Worm (Caenorhabditis elegans) whole organism, L4 larva: ENCODE results near the gene F28H7.2.

Experiments
- F44E2.7 ChIP-seq: fragments of 200-800 bp; sonication (Bioruptor generic); IDR thresholded peaks from 2 replicates; pipeline ENCODE4 v2.1.2; 2022; ENCODE audit warnings: missing genetic modification characterization, missing compliant biosample characterization
- T26A8.4 ChIP-seq: fragments of 200-800 bp; sonication (Bioruptor generic); IDR thresholded peaks from 2 replicates; pipeline ENCODE4 v1.3.6; 2022; ENCODE audit warnings: missing genetic modification characterization, missing compliant biosample characterization
- Y48G9A.11 ChIP-seq: fragments of 200-800 bp; sonication (Bioruptor generic); IDR thresholded peaks from 2 replicates; pipeline ENCODE4 v1.3.6; 2022; ENCODE audit warnings: missing genetic modification reagents, missing genetic modification characterization, missing compliant biosample characterization
- Y5F2A.4 ChIP-seq: fragments of 200-800 bp; sonication (Bioruptor generic); optimal IDR thresholded peaks from 2 replicates; lab custom pipeline; 2018; ENCODE audit warnings: mild to moderate bottlenecking, missing genetic modification characterization, missing compliant biosample characterization
- attf-4 ChIP-seq: sonication (generic microtip); optimal IDR thresholded peaks from 3 replicates; lab custom pipeline; 2017; ENCODE audit warnings: missing biosample characterization, missing genetic modification characterization
- ceh-20 ChIP-seq: fragments of 200-800 bp; sonication (Bioruptor generic); IDR thresholded peaks from 2 replicates; pipeline ENCODE4 v1.3.6; 2022; ENCODE audit warnings: missing genetic modification reagents, missing genetic modification characterization, missing compliant biosample characterization
- ceh-82 ChIP-seq: sonication (generic microtip); optimal IDR thresholded peaks from 2 replicates; lab custom pipeline; 2017; ENCODE audit warnings: missing biosample characterization, missing genetic modification characterization
- ces-1 ChIP-seq: fragments of 150-350 bp; sonication (generic microtip); optimal IDR thresholded peaks from 4 replicates; lab custom pipeline; 2014; ENCODE audit warnings: missing biosample characterization, missing genetic modification reagents, missing genetic modification characterization
- daf-16 ChIP-seq, 3 experiments: sonication (generic microtip); optimal IDR thresholded peaks; 2 replicates each; lab custom pipeline; 2016 to 2017; ENCODE audit warnings: missing genetic modification characterization in 3 of 3, missing genetic modification reagents in 3 of 3, mild to moderate bottlenecking in 2 of 3, missing compliant biosample characterization in 2 of 3, missing biosample characterization in 1 of 3, moderate library complexity in 1 of 3
- dmd-6 ChIP-seq: fragments of 200-800 bp; sonication (Bioruptor generic); IDR thresholded peaks from 2 replicates; pipeline ENCODE4 v1.3.6; 2022; ENCODE audit warnings: missing genetic modification reagents, missing genetic modification characterization, missing compliant biosample characterization
- dmd-8 ChIP-seq: fragments of 200-800 bp; sonication (Bioruptor generic); IDR thresholded peaks from 2 replicates; pipeline ENCODE4 v1.3.6; 2022; ENCODE audit warnings: missing genetic modification characterization, missing compliant biosample characterization
- dve-1 ChIP-seq: sonication (generic microtip); optimal IDR thresholded peaks from 2 replicates; lab custom pipeline; 2017; ENCODE audit warnings: antibody characterized with exemption, mild to moderate bottlenecking, missing genetic modification characterization, missing compliant biosample characterization; ENCODE audit not compliant: insufficient read depth
- hlh-11 ChIP-seq: fragments of 200-800 bp; sonication (Bioruptor generic); optimal IDR thresholded peaks from 2 replicates; lab custom pipeline; 2018; ENCODE audit warnings: mild to moderate bottlenecking, missing genetic modification characterization, missing compliant biosample characterization
- lim-7 ChIP-seq: fragments of 200-800 bp; sonication (Bioruptor generic); IDR thresholded peaks from 2 replicates; pipeline ENCODE4 v1.3.6; 2022; ENCODE audit warnings: missing genetic modification characterization, missing compliant biosample characterization
- lin-1 ChIP-seq: fragments of 200-800 bp; sonication (Bioruptor generic); IDR thresholded peaks from 2 replicates; pipeline ENCODE4 v1.3.6; 2022; ENCODE audit warnings: missing genetic modification reagents, missing genetic modification characterization, missing compliant biosample characterization
- lin-15B ChIP-seq: fragments of 150-350 bp; sonication (generic microtip); optimal IDR thresholded peaks from 3 replicates; lab custom pipeline; 2014; ENCODE audit warnings: missing biosample characterization, missing genetic modification characterization
- lin-38 ChIP-seq: fragments of 200-800 bp; sonication (Bioruptor generic); IDR thresholded peaks from 2 replicates; pipeline ENCODE4 v1.3.6; 2022; ENCODE audit warnings: missing genetic modification reagents, missing genetic modification characterization, missing compliant biosample characterization
- mdl-1 ChIP-seq, 2 experiments: fragments of 150-350 bp in 1 of 2; sonication (generic microtip) in 1 of 2; optimal IDR thresholded peaks; 2 replicates each; lab custom pipeline; 2014 to 2017; ENCODE audit warnings: missing biosample characterization in 2 of 2, missing genetic modification characterization in 2 of 2
- mdt-29 ChIP-seq: fragments of 200-800 bp; sonication (Bioruptor generic); IDR thresholded peaks from 2 replicates; pipeline ENCODE4 v1.3.6; 2022; ENCODE audit warnings: missing genetic modification reagents, missing genetic modification characterization, missing compliant biosample characterization
- mxl-3 ChIP-seq: fragments of 200-800 bp; sonication (Bioruptor generic); optimal IDR thresholded peaks from 2 replicates; lab custom pipeline; 2018; ENCODE audit warnings: mild to moderate bottlenecking, missing genetic modification characterization, missing compliant biosample characterization
- nhr-10 ChIP-seq: fragments of 150-350 bp; optimal IDR thresholded peaks from 2 replicates; lab custom pipeline; 2014; ENCODE audit warnings: missing biosample characterization, missing genetic modification characterization
- nhr-111 ChIP-seq: fragments of 200-800 bp; sonication (Bioruptor generic); optimal IDR thresholded peaks from 2 replicates; lab custom pipeline; 2018; ENCODE audit warnings: mild to moderate bottlenecking, missing genetic modification characterization, missing compliant biosample characterization
- nhr-237 ChIP-seq: sonication (generic microtip); optimal IDR thresholded peaks from 2 replicates; lab custom pipeline; 2017; ENCODE audit warnings: missing biosample characterization, missing genetic modification characterization
- nhr-25 ChIP-seq: sonication (generic microtip); optimal IDR thresholded peaks from 2 replicates; lab custom pipeline; 2017; ENCODE audit warnings: missing genetic modification characterization, mild to moderate bottlenecking, missing compliant biosample characterization, antibody characterized with exemption, moderate library complexity, borderline replicate concordance; ENCODE audit not compliant: insufficient read depth
- nhr-28 ChIP-seq: fragments of 150-350 bp; optimal IDR thresholded peaks from 2 replicates; lab custom pipeline; 2014; ENCODE audit warnings: missing biosample characterization, missing genetic modification characterization
- nhr-42 ChIP-seq: fragments of 200-800 bp; sonication (Bioruptor generic); IDR thresholded peaks from 2 replicates; pipeline ENCODE4 v1.3.6; 2022; ENCODE audit warnings: missing genetic modification characterization, missing compliant biosample characterization
- nhr-48 ChIP-seq: sonication (generic microtip); optimal IDR thresholded peaks from 2 replicates; lab custom pipeline; 2016; ENCODE audit warnings: mild to moderate bottlenecking, missing genetic modification characterization, missing compliant biosample characterization
- nhr-76 ChIP-seq: fragments of 150-350 bp; optimal IDR thresholded peaks from 2 replicates; lab custom pipeline; 2014; ENCODE audit warnings: missing biosample characterization, missing genetic modification characterization
- nhr-77 ChIP-seq: fragments of 150-350 bp; optimal IDR thresholded peaks from 2 replicates; lab custom pipeline; 2014; ENCODE audit warnings: missing biosample characterization, missing genetic modification characterization
- pha-4 ChIP-seq, 2 experiments: fragments of 150-350 bp in 1 of 2; fragments of 200-800 bp in 1 of 2; sonication (Bioruptor generic) in 1 of 2; IDR thresholded peaks in 1 of 2; optimal IDR thresholded peaks in 1 of 2; 2 replicates each; pipeline versions ENCODE4 v1.3.6 to Lab custom; 2014 to 2022; ENCODE audit warnings: missing genetic modification characterization in 2 of 2, missing genetic modification reagents in 2 of 2, missing biosample characterization in 1 of 2, missing compliant biosample characterization in 1 of 2
- php-3 ChIP-seq: fragments of 200-800 bp; sonication (Bioruptor generic); IDR thresholded peaks from 2 replicates; pipeline ENCODE4 v1.3.6; 2022; ENCODE audit warnings: missing genetic modification reagents, missing genetic modification characterization, missing compliant biosample characterization
- pqm-1 ChIP-seq: sonication (generic microtip); optimal IDR thresholded peaks from 2 replicates; lab custom pipeline; 2017; ENCODE audit warnings: missing biosample characterization, missing genetic modification characterization
- rbr-2 ChIP-seq: sonication (generic microtip); optimal IDR thresholded peaks from 2 replicates; lab custom pipeline; 2016; ENCODE audit warnings: missing genotype, missing genetic modification characterization, missing compliant biosample characterization
- snpc-1.2 ChIP-seq: fragments of 200-800 bp; sonication (Bioruptor generic); IDR thresholded peaks from 2 replicates; pipeline ENCODE4 v1.3.6; 2022; ENCODE audit warnings: missing genetic modification reagents, missing genetic modification characterization, missing compliant biosample characterization
- tra-1 ChIP-seq: fragments of 200-800 bp; sonication (Bioruptor generic); IDR thresholded peaks from 2 replicates; pipeline ENCODE4 v1.3.6; 2022; ENCODE audit warnings: missing genetic modification reagents, missing genetic modification characterization, missing compliant biosample characterization
- unc-130 ChIP-seq: sonication (generic microtip); optimal IDR thresholded peaks from 2 replicates; lab custom pipeline; 2016; ENCODE audit warnings: missing genetic modification reagents, missing genetic modification characterization, missing compliant biosample characterization
- zfp-3 ChIP-seq: fragments of 200-800 bp; sonication (Bioruptor generic); conservative IDR thresholded peaks from 2 replicates; pipeline ENCODE4 v1.3.6; 2022; ENCODE audit warnings: missing genetic modification reagents, missing genetic modification characterization, missing compliant biosample characterization

F28H7.2 gene

DNA sequence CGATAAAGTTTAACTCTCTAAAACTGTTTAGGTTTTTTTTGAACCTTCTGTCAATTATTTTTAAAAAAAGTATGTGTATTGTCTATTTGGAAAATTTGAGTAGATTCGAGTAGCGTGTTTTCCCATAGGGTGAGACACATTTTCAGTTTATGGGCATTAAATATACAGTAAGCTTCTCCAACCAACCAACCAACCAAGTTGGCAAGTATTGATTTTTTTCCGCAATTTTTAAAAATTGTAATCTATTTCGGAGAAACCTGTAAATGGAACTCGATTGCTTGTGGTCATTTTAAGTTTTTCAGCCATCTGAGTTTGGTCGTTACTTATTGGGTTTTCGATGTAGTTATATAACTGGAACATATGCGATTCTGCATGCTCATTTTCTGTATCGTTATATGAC, 2.7 kb upstream of the F28H7.2 start, which contains the start of gene srj-21:
TSS of gene srj-21 (plus strand) at position 301 of the 400 bp plus-strand sequence.
- TF ChIP-seq ces-1 (GFP tag; lab: Kevin White, UChicago): no peak
- TF ChIP-seq nhr-77: no peak
- TF ChIP-seq ceh-82 (tag; lab: Kevin White, UChicago): no peak

ce11 chrV:10750630-10751029, 2.9 kb downstream of the F28H7.2 start, which contains the start of gene F28H7.3:
Gene F28H7.3, minus strand, starts transcription at chrV:10750788.
- TF ChIP-seq T26A8.4 (no peak), nhr-48 (tag; lab: Kevin White, UChicago) (peak; percentile 41), pha-4 (GFP tag; IDR thresholded peaks at IDR 0.05; lab: Robert Waterston, UW) (no peak), pha-4 (tag; optimal IDR thresholded peaks at IDR 0.05; lab: Kevin White, UChicago) (no peak), nhr-76 (tag; lab: Kevin White, UChicago) (no peak), daf-16 (GFP tag; optimal IDR thresholded peaks at IDR 0.05; lab: Kevin White, UChicago) (no peak), daf-16 (tag; optimal IDR thresholded peaks at IDR 0.05; lab: Kevin White, UChicago) (peak; percentile 51), nhr-111 (GFP tag; lab: Kevin White, UChicago) (no peak), php-3 (GFP tag; lab: Robert Waterston, UW) (0 out of 2 replicates have a peak, but pooled peaks have one; percentile 45), dmd-6 (GFP tag; lab: Robert Waterston, UW) (peak; percentile 97), lin-1 (GFP tag; lab: Robert Waterston, UW) (peak; percentile 61; the same call in 1 of the 2 replicates), lin-15B (tag; lab: Kevin White, UChicago) (no peak), hlh-11 (peak; percentile 65), lin-38 (GFP tag; lab: Robert Waterston, UW) (no peak), nhr-28 (tag; lab: Kevin White, UChicago) (peak; percentile 73), attf-4 (tag; lab: Kevin White, UChicago) (no peak), dmd-8 (GFP tag; lab: Robert Waterston, UW) (no peak), ces-1 (GFP tag; lab: Kevin White, UChicago) (no peak), dve-1 (tag; lab: Kevin White, UChicago) (peak; percentile 77), mxl-3 (peak; percentile 46), nhr-237 (tag; lab: Kevin White, UChicago) (no peak), tra-1 (GFP tag; lab: Robert Waterston, UW) (peak; percentile 45; the same call in 1 of the 2 replicates), mdl-1 (tag; optimal IDR thresholded peaks at IDR 0.05; lab: Kevin White, UChicago) (no peak), F44E2.7 (no peak), ceh-82 (tag; lab: Kevin White, UChicago) (no peak), pqm-1 (tag; lab: Kevin White, UChicago) (peak; percentile 94), unc-130 (GFP tag; lab: Kevin White, UChicago) (no peak), zfp-3 (GFP tag; lab: Robert Waterston, UW) (no peak), nhr-77 (peak; percentile 49)

ce11 chrV:10754050-10754449, 6.3 kb downstream of the F28H7.2 start, which contains the start of gene F28H7.7:
Gene F28H7.7, minus strand, starts transcription at chrV:10754150.
- no peak for TF ChIP-seq snpc-1.2 (GFP tag; lab: Robert Waterston, UW)
- no peak for TF ChIP-seq nhr-25 (tag; lab: Kevin White, UChicago)
- no peak for TF ChIP-seq lim-7 (GFP tag; lab: Robert Waterston, UW)
- TF ChIP-seq ceh-20 (GFP tag; lab: Robert Waterston, UW): no peak
- TF ChIP-seq tra-1 (GFP tag; lab: Robert Waterston, UW): no peak
- no peak for TF ChIP-seq mdt-29 (GFP tag; lab: Robert Waterston, UW)
- TF ChIP-seq rbr-2 (tag; lab: Kevin White, UChicago): no peak
- TF ChIP-seq nhr-42 (GFP tag; lab: Robert Waterston, UW): no peak
- TF ChIP-seq Y48G9A.11: no peak
- TF ChIP-seq nhr-10 (tag; lab: Kevin White, UChicago): no peak
- TF ChIP-seq lin-1 (GFP tag; lab: Robert Waterston, UW): no peak
- no peak for TF ChIP-seq Y5F2A.4 (GFP tag; lab: Kevin White, UChicago)
- TF ChIP-seq, all 104 proteins: peak for 0
